Worm (Caenorhabditis elegans) whole organism, midembryonic: Measurements from ENCODE around the gene K02H11.4.

Experiments used
- klf-2 ChIP-seq: fragments of 200-800 bp; sonication (Bioruptor generic); conservative IDR thresholded peaks from 2 replicates; pipeline ENCODE4 v1.3.6; 2022; ENCODE audit warnings: missing genetic modification reagents, missing genetic modification characterization, missing compliant biosample characterization
- ztf-29 ChIP-seq: fragments of 200-800 bp; sonication (Bioruptor generic); IDR thresholded peaks from 2 replicates; pipeline ENCODE4 v1.3.6; 2022; ENCODE audit warnings: missing genetic modification reagents, missing genetic modification characterization, missing compliant biosample characterization

- no peak for TF ChIP-seq ztf-29 (GFP tag; lab: Robert Waterston, UW)
- TF ChIP-seq klf-2 (GFP tag; lab: Robert Waterston, UW), result no peak
These were observed 5.9 kb upstream of the K02H11.4 start, which contains the start of gene K02H11.9 for ce11 chrV:1536979-1537378.
